Worm (Caenorhabditis elegans): ENCODE measurements around the gene nas-6.

ce11 chrIV:17448319-17448718 lies 42.3 kb downstream of the nas-6 start:
- TF ChIP-seq fkh-6 (tag; optimal IDR thresholded peaks at IDR 0.05) (no peak), unc-86 (tag; optimal IDR thresholded peaks at IDR 0.05) (no peak), ceh-19 (GFP tag; optimal IDR thresholded peaks at IDR 0.05) (no peak), sox-2 (GFP tag; IDR thresholded peaks at IDR 0.05) (no peak), ama-1 (optimal IDR thresholded peaks at IDR 0.05) (no peak), sox-4 (tag; optimal IDR thresholded peaks at IDR 0.05) (no peak), elt-4 (tag; optimal IDR thresholded peaks at IDR 0.05) (no peak), F13H6.1 (tag; optimal IDR thresholded peaks at IDR 0.05) (no peak), sdc-2 (tag; optimal IDR thresholded peaks at IDR 0.05) (no peak), odd-2 (tag; optimal IDR thresholded peaks at IDR 0.05) (no peak), lin-11 (tag; optimal IDR thresholded peaks at IDR 0.05) (no peak)
